Worm (Caenorhabditis elegans) whole organism, L3 larva: ENCODE results near the gene C52G5.2.

ENCODE experiments used
- R02D3.7 ChIP-seq: fragments of 150-350 bp; optimal IDR thresholded peaks from 2 replicates; lab custom pipeline; 2014; ENCODE audit warnings: missing biosample characterization, missing genetic modification characterization
- ZK546.5 ChIP-seq: sonication (generic microtip); optimal IDR thresholded peaks from 2 replicates; lab custom pipeline; 2017; ENCODE audit warnings: missing biosample characterization, missing genetic modification characterization
- aly-2 ChIP-seq: fragments of 150-350 bp; optimal IDR thresholded peaks from 2 replicates; lab custom pipeline; 2014; ENCODE audit warnings: missing biosample characterization, missing genetic modification characterization
- ama-1 ChIP-seq: fragments of 150-350 bp; optimal IDR thresholded peaks from 2 replicates; lab custom pipeline; 2018
- ceh-16 ChIP-seq: sonication (generic microtip); optimal IDR thresholded peaks from 2 replicates; lab custom pipeline; 2017; ENCODE audit warnings: missing biosample characterization, missing genetic modification characterization
- ceh-28 ChIP-seq: fragments of 150-350 bp; optimal IDR thresholded peaks from 2 replicates; lab custom pipeline; 2014; ENCODE audit warnings: missing biosample characterization, missing genetic modification reagents, missing genetic modification characterization
- ceh-82 ChIP-seq: fragments of 150-350 bp; optimal IDR thresholded peaks from 2 replicates; lab custom pipeline; 2014; ENCODE audit warnings: missing biosample characterization, missing genetic modification characterization
- ceh-9 ChIP-seq: sonication (generic microtip); optimal IDR thresholded peaks from 2 replicates; lab custom pipeline; 2018; ENCODE audit warnings: missing biosample characterization, missing genetic modification characterization
- daf-12 ChIP-seq: fragments of 150-350 bp; optimal IDR thresholded peaks from 2 replicates; lab custom pipeline; 2014; ENCODE audit warnings: missing biosample characterization, missing genetic modification reagents, missing genetic modification characterization
- egl-27 ChIP-seq: sonication (generic microtip); optimal IDR thresholded peaks from 4 replicates; lab custom pipeline; 2017; ENCODE audit warnings: missing biosample characterization, missing genetic modification reagents, missing genetic modification characterization
- egl-5 ChIP-seq: fragments of 150-350 bp; optimal IDR thresholded peaks from 2 replicates; lab custom pipeline; 2017; ENCODE audit warnings: missing biosample characterization, missing genetic modification reagents, missing genetic modification characterization, inconsistent platforms
- elt-1 ChIP-seq: fragments of 150-350 bp; optimal IDR thresholded peaks from 2 replicates; lab custom pipeline; 2014; ENCODE audit warnings: missing biosample characterization, missing genetic modification characterization
- elt-2 ChIP-seq: sonication (generic microtip); optimal IDR thresholded peaks from 2 replicates; lab custom pipeline; 2016; ENCODE audit warnings: missing genetic modification reagents, mild to moderate bottlenecking, missing genetic modification characterization, missing compliant biosample characterization
- elt-3 ChIP-seq, 3 experiments: fragments of 150-350 bp in 1 of 3; sonication (generic microtip) in 2 of 3; optimal IDR thresholded peaks; 2 replicates in 2 of 3; 4 replicates in 1 of 3; lab custom pipeline; 2014 to 2017; ENCODE audit warnings: missing biosample characterization in 3 of 3, missing genetic modification characterization in 3 of 3
- eor-1 ChIP-seq, 2 experiments: fragments of 150-350 bp; optimal IDR thresholded peaks; 2 replicates each; lab custom pipeline; 2014 to 2018; ENCODE audit warnings: missing biosample characterization in 2 of 2, missing genetic modification characterization in 2 of 2
- fkh-10 ChIP-seq: sonication (generic microtip); optimal IDR thresholded peaks from 2 replicates; lab custom pipeline; 2017; ENCODE audit warnings: missing biosample characterization, missing genetic modification reagents, missing genetic modification characterization
- fkh-2 ChIP-seq: fragments of 150-350 bp; optimal IDR thresholded peaks from 2 replicates; lab custom pipeline; 2014; ENCODE audit warnings: missing biosample characterization, missing genetic modification reagents, missing genetic modification characterization
- fos-1 ChIP-seq: fragments of 150-350 bp; optimal IDR thresholded peaks from 2 replicates; lab custom pipeline; 2014; ENCODE audit warnings: missing biosample characterization, missing genetic modification characterization
- hmg-11 ChIP-seq: sonication (generic microtip); optimal IDR thresholded peaks from 2 replicates; lab custom pipeline; 2016; ENCODE audit warnings: missing genetic modification characterization, missing compliant biosample characterization
- jun-1 ChIP-seq: fragments of 150-350 bp; optimal IDR thresholded peaks from 2 replicates; lab custom pipeline; 2014; ENCODE audit warnings: missing biosample characterization, missing genetic modification reagents, missing genetic modification characterization
- lin-15B ChIP-seq: fragments of 150-350 bp; optimal IDR thresholded peaks from 2 replicates; lab custom pipeline; 2014; ENCODE audit warnings: missing biosample characterization, missing genetic modification characterization
- lin-39 ChIP-seq: fragments of 150-350 bp; optimal IDR thresholded peaks from 2 replicates; lab custom pipeline; 2018; ENCODE audit warnings: missing biosample characterization, missing genetic modification reagents, missing genetic modification characterization
- lsy-12 ChIP-seq: sonication (generic microtip); optimal IDR thresholded peaks from 2 replicates; lab custom pipeline; 2016; ENCODE audit warnings: mild to moderate bottlenecking, missing genetic modification characterization, missing compliant biosample characterization
- mdl-1 ChIP-seq: fragments of 150-350 bp; optimal IDR thresholded peaks from 2 replicates; lab custom pipeline; 2014; ENCODE audit warnings: missing biosample characterization, missing genetic modification characterization
- mml-1 ChIP-seq: fragments of 150-350 bp; sonication (generic microtip); optimal IDR thresholded peaks from 3 replicates; lab custom pipeline; 2014; ENCODE audit warnings: missing biosample characterization, missing genetic modification characterization
- nfya-1 ChIP-seq: sonication (generic microtip); optimal IDR thresholded peaks from 2 replicates; lab custom pipeline; 2017; ENCODE audit warnings: missing genetic modification characterization, mild to moderate bottlenecking, missing compliant biosample characterization, antibody characterized with exemption, moderate library complexity; ENCODE audit not compliant: insufficient read depth
- nhr-11 ChIP-seq: fragments of 150-350 bp; optimal IDR thresholded peaks from 2 replicates; lab custom pipeline; 2014; ENCODE audit warnings: missing biosample characterization, missing genetic modification characterization
- nhr-12 ChIP-seq: fragments of 150-350 bp; optimal IDR thresholded peaks from 2 replicates; lab custom pipeline; 2014; ENCODE audit warnings: missing biosample characterization, missing genetic modification characterization
- nhr-23 ChIP-seq: fragments of 150-350 bp; optimal IDR thresholded peaks from 2 replicates; lab custom pipeline; 2014; ENCODE audit warnings: missing biosample characterization, missing genetic modification reagents, missing genetic modification characterization
- nhr-237 ChIP-seq: fragments of 150-350 bp; optimal IDR thresholded peaks from 2 replicates; lab custom pipeline; 2014; ENCODE audit warnings: missing biosample characterization, missing genetic modification characterization
- nhr-25 ChIP-seq: sonication (generic microtip); optimal IDR thresholded peaks from 2 replicates; lab custom pipeline; 2017; ENCODE audit warnings: missing biosample characterization, missing genetic modification characterization
- nhr-28 ChIP-seq: fragments of 150-350 bp; optimal IDR thresholded peaks from 2 replicates; lab custom pipeline; 2014; ENCODE audit warnings: missing biosample characterization, missing genetic modification characterization
- nhr-43 ChIP-seq: sonication (generic microtip); optimal IDR thresholded peaks from 2 replicates; lab custom pipeline; 2016; ENCODE audit warnings: mild to moderate bottlenecking, missing genetic modification characterization, missing compliant biosample characterization; ENCODE audit not compliant: poor library complexity, severe bottlenecking
- nhr-67 ChIP-seq: fragments of 150-350 bp; optimal IDR thresholded peaks from 2 replicates; lab custom pipeline; 2014; ENCODE audit warnings: missing biosample characterization, missing genetic modification characterization
- nhr-76 ChIP-seq: fragments of 150-350 bp; sonication (generic microtip); optimal IDR thresholded peaks from 5 replicates; lab custom pipeline; 2014; ENCODE audit warnings: missing biosample characterization, missing genetic modification characterization
- nhr-77 ChIP-seq: fragments of 150-350 bp; optimal IDR thresholded peaks from 2 replicates; lab custom pipeline; 2014; ENCODE audit warnings: missing biosample characterization, missing genetic modification characterization
- pha-4 ChIP-seq: fragments of 150-350 bp; optimal IDR thresholded peaks from 2 replicates; lab custom pipeline; 2014; ENCODE audit warnings: missing biosample characterization, missing genetic modification reagents, missing genetic modification characterization
- pqm-1 ChIP-seq: fragments of 150-350 bp; optimal IDR thresholded peaks from 2 replicates; lab custom pipeline; 2017; ENCODE audit warnings: missing biosample characterization, missing genetic modification characterization, inconsistent platforms
- sea-2 ChIP-seq: fragments of 150-350 bp; sonication (generic microtip); optimal IDR thresholded peaks from 4 replicates; lab custom pipeline; 2014; ENCODE audit warnings: missing biosample characterization, missing genetic modification reagents, missing genetic modification characterization
- skn-1 ChIP-seq: fragments of 150-350 bp; optimal IDR thresholded peaks from 2 replicates; lab custom pipeline; 2014; ENCODE audit warnings: missing biosample characterization, missing genetic modification characterization
- snpc-4 ChIP-seq: fragments of 150-350 bp; optimal IDR thresholded peaks from 2 replicates; lab custom pipeline; 2014; ENCODE audit warnings: missing biosample characterization, missing genetic modification characterization
- tbx-2 ChIP-seq: sonication (generic microtip); optimal IDR thresholded peaks from 2 replicates; lab custom pipeline; 2016; ENCODE audit warnings: mild to moderate bottlenecking, missing genetic modification characterization, missing compliant biosample characterization
- unc-39 ChIP-seq: sonication (generic microtip); optimal IDR thresholded peaks from 4 replicates; lab custom pipeline; 2017; ENCODE audit warnings: missing biosample characterization, missing genetic modification characterization
- unc-62 ChIP-seq: fragments of 150-350 bp; sonication (generic microtip); optimal IDR thresholded peaks from 4 replicates; lab custom pipeline; 2014; ENCODE audit warnings: missing biosample characterization, missing genetic modification reagents, missing genetic modification characterization
- zag-1 ChIP-seq: fragments of 150-350 bp; optimal IDR thresholded peaks from 2 replicates; lab custom pipeline; 2014; ENCODE audit warnings: missing biosample characterization, missing genetic modification characterization
- ztf-11 ChIP-seq: fragments of 150-350 bp; optimal IDR thresholded peaks from 2 replicates; lab custom pipeline; 2014; ENCODE audit warnings: missing biosample characterization, missing genetic modification characterization
- ztf-4 ChIP-seq: fragments of 150-350 bp; optimal IDR thresholded peaks from 2 replicates; lab custom pipeline; 2014; ENCODE audit warnings: missing biosample characterization, missing genetic modification characterization

C52G5.2 gene

ce11 chrX:12889837-12890449, 46.8 kb downstream of the C52G5.2 start:
- TF ChIP-seq daf-12 (tag; lab: Kevin White, UChicago), result no peak
- no peak for TF ChIP-seq fkh-10 (GFP tag; lab: Kevin White, UChicago)
- TF ChIP-seq mml-1 (tag; lab: Kevin White, UChicago), result no peak
- TF ChIP-seq unc-62 (GFP tag; lab: Kevin White, UChicago), result peak; percentile 26
- TF ChIP-seq nhr-76 (tag; lab: Kevin White, UChicago), result no peak
- no peak for TF ChIP-seq nhr-25 (tag; lab: Kevin White, UChicago)
- peak; percentile 37 for TF ChIP-seq R02D3.7
- TF ChIP-seq elt-1 (tag; lab: Kevin White, UChicago), result no peak
- peak; percentile 77 for TF ChIP-seq nhr-43 (tag; lab: Kevin White, UChicago)
- no peak for TF ChIP-seq fkh-2 (tag; lab: Kevin White, UChicago)
- TF ChIP-seq hmg-11 (tag; lab: Kevin White, UChicago), result peak; percentile 70
- TF ChIP-seq elt-3 (tag; optimal IDR thresholded peaks at IDR 0.05; lab: Kevin White, UChicago), result no peak
- TF ChIP-seq nhr-23 (tag; lab: Kevin White, UChicago), result peak; percentile 35
- peak; percentile 8 for TF ChIP-seq ztf-4
- no peak for TF ChIP-seq ztf-11
- peak; percentile 51 for TF ChIP-seq lin-39
- peak; percentile 35 for TF ChIP-seq ceh-28
- TF ChIP-seq egl-27 (tag; lab: Kevin White, UChicago), result no peak
- peak; percentile 44 for TF ChIP-seq zag-1 (tag; lab: Kevin White, UChicago)
- TF ChIP-seq fos-1 (tag; lab: Kevin White, UChicago), result no peak
- peak; percentile 66 for TF ChIP-seq egl-5
- TF ChIP-seq nfya-1 (tag; lab: Kevin White, UChicago), result peak; percentile 46
- no peak for TF ChIP-seq nhr-12 (tag; lab: Kevin White, UChicago)
- TF ChIP-seq lin-15B, result peak; percentile 24
- TF ChIP-seq jun-1 (tag; lab: Kevin White, UChicago), result peak; percentile 0
- peak; percentile 63 for TF ChIP-seq tbx-2
- no peak for TF ChIP-seq ZK546.5
- TF ChIP-seq eor-1 (tag; optimal IDR thresholded peaks at IDR 0.05; lab: Kevin White, UChicago), result no peak
- no peak for TF ChIP-seq pqm-1 (tag; lab: Kevin White, UChicago)
- TF ChIP-seq ceh-82 (tag; lab: Kevin White, UChicago), result peak; percentile 60
- TF ChIP-seq mdl-1 (tag; lab: Kevin White, UChicago), result no peak
- TF ChIP-seq ceh-9 (tag; lab: Kevin White, UChicago), result no peak
- no peak for TF ChIP-seq ama-1 (lab: Kevin White, UChicago)
- TF ChIP-seq snpc-4, result peak; percentile 28
- TF ChIP-seq nhr-77, result no peak
- TF ChIP-seq nhr-237, result no peak
- peak; percentile 38 for TF ChIP-seq elt-2
- TF ChIP-seq sea-2, result no peak
- no peak for TF ChIP-seq nhr-28 (tag; lab: Kevin White, UChicago)
- no peak for TF ChIP-seq nhr-67 (tag; lab: Kevin White, UChicago)
- no peak for TF ChIP-seq skn-1 (tag; lab: Kevin White, UChicago)
- peak; percentile 72 for TF ChIP-seq lsy-12
- no peak for TF ChIP-seq ceh-16
- TF ChIP-seq aly-2 (tag; lab: Kevin White, UChicago), result no peak
- no peak for TF ChIP-seq unc-39 (tag; lab: Kevin White, UChicago)
- TF ChIP-seq nhr-11, result peak; percentile 0
- peak; percentile 57 for TF ChIP-seq pha-4 (tag; lab: Kevin White, UChicago)
- TF ChIP-seq, all 47 proteins: peak for 20
